Fruit fly (Drosophila melanogaster) whole organism, embryonic: ENCODE data around the gene CG9992.

ENCODE experiments used
- BEAF-32 ChIP-seq: fragments of 200-800 bp; sonication (Bioruptor generic); optimal IDR thresholded peaks from 3 replicates; lab custom pipeline; 2017; ENCODE audit warnings: missing biosample characterization, missing genetic modification characterization, mild to moderate bottlenecking, moderate library complexity, missing genetic modification reagents
- CG10366 ChIP-seq: fragments of 200-800 bp; sonication (Bioruptor generic); IDR thresholded peaks from 2 replicates; pipeline ENCODE4 v1.3.6; 2022; ENCODE audit warnings: missing biosample characterization, missing genetic modification characterization
- CG10431 ChIP-seq: fragments of 200-800 bp; sonication (Bioruptor generic); optimal IDR thresholded peaks from 3 replicates; lab custom pipeline; 2018; ENCODE audit warnings: missing biosample characterization, mild to moderate bottlenecking, missing genetic modification characterization
- CG10979 ChIP-seq: fragments of 200-800 bp; sonication (Bioruptor generic); optimal IDR thresholded peaks from 2 replicates; lab custom pipeline; 2018; ENCODE audit warnings: missing biosample characterization, mild to moderate bottlenecking, missing genetic modification characterization, moderate library complexity
- CG11695 ChIP-seq: fragments of 200-800 bp; sonication (Bioruptor generic); IDR thresholded peaks from 3 replicates; pipeline ENCODE4 v1.3.6; 2022; ENCODE audit warnings: missing biosample characterization, missing genetic modification characterization
- CG12104 ChIP-seq: fragments of 200-800 bp; sonication (Bioruptor generic); optimal IDR thresholded peaks from 3 replicates; lab custom pipeline; 2016; ENCODE audit warnings: missing biosample characterization, missing genetic modification characterization
- CG12942 ChIP-seq: fragments of 200-800 bp; sonication (Bioruptor generic); optimal IDR thresholded peaks from 3 replicates; lab custom pipeline; 2016; ENCODE audit warnings: missing biosample characterization, missing genetic modification characterization
- CG13775 ChIP-seq: fragments of 200-800 bp; sonication (Bioruptor generic); optimal IDR thresholded peaks from 3 replicates; lab custom pipeline; 2017; ENCODE audit warnings: missing biosample characterization, mild to moderate bottlenecking, missing genetic modification characterization
- CG2875 ChIP-seq: fragments of 200-800 bp; sonication (Bioruptor generic); optimal IDR thresholded peaks from 2 replicates; lab custom pipeline; 2017; ENCODE audit warnings: missing biosample characterization, mild to moderate bottlenecking, missing genetic modification characterization, missing genetic modification reagents
- CG33557 ChIP-seq: fragments of 200-800 bp; sonication (Bioruptor generic); optimal IDR thresholded peaks from 2 replicates; lab custom pipeline; 2019; ENCODE audit warnings: missing biosample characterization, mild to moderate bottlenecking, missing genetic modification characterization, moderate library complexity
- CG34422 ChIP-seq: fragments of 200-800 bp; sonication (Bioruptor generic); IDR thresholded peaks from 3 replicates; pipeline ENCODE4 v1.3.6; 2022; ENCODE audit warnings: missing biosample characterization, missing genetic modification characterization
- CG5953 ChIP-seq: fragments of 200-800 bp; sonication (Bioruptor generic); IDR thresholded peaks from 2 replicates; pipeline ENCODE4 v1.3.6; 2022; ENCODE audit warnings: missing biosample characterization, missing genetic modification characterization
- CG6175 ChIP-seq: fragments of 200-800 bp; sonication (Bioruptor generic); IDR thresholded peaks from 3 replicates; pipeline ENCODE4 v1.3.6; 2022; ENCODE audit warnings: missing biosample characterization, missing genetic modification characterization
- CG7357 ChIP-seq: fragments of 200-800 bp; sonication (Bioruptor generic); IDR thresholded peaks from 3 replicates; pipeline ENCODE4 v1.3.6; 2022; ENCODE audit warnings: missing biosample characterization, missing genetic modification characterization
- CG7987 ChIP-seq: fragments of 200-800 bp; sonication (Bioruptor generic); optimal IDR thresholded peaks from 2 replicates; lab custom pipeline; 2018; ENCODE audit warnings: missing biosample characterization, mild to moderate bottlenecking, missing genetic modification characterization, moderate library complexity
- CG8089 ChIP-seq: fragments of 200-800 bp; sonication (Bioruptor generic); optimal IDR thresholded peaks from 3 replicates; lab custom pipeline; 2016; ENCODE audit warnings: missing biosample characterization, missing genetic modification characterization
- CG9817 ChIP-seq: fragments of 200-800 bp; sonication (Bioruptor generic); optimal IDR thresholded peaks from 2 replicates; lab custom pipeline; 2018; ENCODE audit warnings: missing biosample characterization, mild to moderate bottlenecking, missing genetic modification characterization, moderate library complexity
- Dbx ChIP-seq: fragments of 200-800 bp; sonication (Bioruptor generic); IDR thresholded peaks from 3 replicates; pipeline ENCODE4 v1.3.6; 2022; ENCODE audit warnings: missing biosample characterization, missing genetic modification characterization
- Doc3 ChIP-seq: fragments of 200-800 bp; sonication (Bioruptor generic); IDR thresholded peaks from 3 replicates; pipeline ENCODE4 v1.3.6; 2022; ENCODE audit warnings: missing biosample characterization, missing genetic modification characterization; ENCODE audit not compliant: partially characterized antibody
- Eip74EF ChIP-seq, 2 experiments: fragments of 200-800 bp in 1 of 2; fragments of >200 bp in 1 of 2; sonication (Bioruptor generic) in 1 of 2; optimal IDR thresholded peaks; 2 replicates each; lab custom pipeline; 2017 to 2019; ENCODE audit warnings: missing biosample characterization in 2 of 2, missing genetic modification characterization in 2 of 2, mild to moderate bottlenecking in 1 of 2, moderate library complexity in 1 of 2
- Fer3 ChIP-seq: fragments of 200-800 bp; sonication (Bioruptor generic); optimal IDR thresholded peaks from 2 replicates; lab custom pipeline; 2018; ENCODE audit warnings: missing biosample characterization, mild to moderate bottlenecking, missing genetic modification characterization, moderate library complexity
- Hr39 ChIP-seq: fragments of >200 bp; optimal IDR thresholded peaks from 2 replicates; lab custom pipeline; 2017
- Hr78 ChIP-seq, 2 experiments: fragments of 200-800 bp in 1 of 2; fragments of >200 bp in 1 of 2; sonication (Bioruptor generic) in 1 of 2; optimal IDR thresholded peaks; 2 replicates each; lab custom pipeline; 2017 to 2019; ENCODE audit warnings: missing biosample characterization in 2 of 2, missing genetic modification characterization in 2 of 2, mild to moderate bottlenecking in 1 of 2, moderate library complexity in 1 of 2
- Mes4 ChIP-seq: fragments of 200-800 bp; sonication (Bioruptor generic); optimal IDR thresholded peaks from 2 replicates; lab custom pipeline; 2016; ENCODE audit warnings: missing biosample characterization, missing genetic modification characterization
- Opbp ChIP-seq: fragments of 200-800 bp; sonication (Bioruptor generic); IDR thresholded peaks from 3 replicates; pipeline ENCODE4 v1.3.6; 2022; ENCODE audit warnings: missing biosample characterization, missing genetic modification characterization; ENCODE audit not compliant: partially characterized antibody
- Optix ChIP-seq: fragments of 200-800 bp; sonication (Bioruptor generic); IDR thresholded peaks from 3 replicates; pipeline ENCODE4 v1.3.6; 2022; ENCODE audit warnings: missing biosample characterization, missing genetic modification characterization
- Ravus ChIP-seq: fragments of 200-800 bp; sonication (Bioruptor generic); IDR thresholded peaks from 2 replicates; pipeline ENCODE4 v1.3.6; 2022; ENCODE audit warnings: missing biosample characterization, missing genetic modification characterization
- Six4 ChIP-seq: fragments of 200-800 bp; sonication (Bioruptor generic); optimal IDR thresholded peaks from 2 replicates; lab custom pipeline; 2016; ENCODE audit warnings: missing biosample characterization, missing genetic modification characterization
- Sox100B ChIP-seq: fragments of 200-800 bp; sonication (Bioruptor generic); optimal IDR thresholded peaks from 3 replicates; lab custom pipeline; 2018; ENCODE audit warnings: missing biosample characterization, mild to moderate bottlenecking, missing genetic modification characterization
- Spps ChIP-seq: fragments of 200-800 bp; sonication (Bioruptor generic); optimal IDR thresholded peaks from 2 replicates; lab custom pipeline; 2018; ENCODE audit warnings: missing biosample characterization, mild to moderate bottlenecking, missing genetic modification characterization
- Xbp1 ChIP-seq: fragments of 200-800 bp; sonication (Bioruptor generic); optimal IDR thresholded peaks from 3 replicates; lab custom pipeline; 2016; ENCODE audit warnings: missing biosample characterization, mild to moderate bottlenecking, missing genetic modification characterization
- ab ChIP-seq: fragments of 200-800 bp; sonication (Bioruptor generic); optimal IDR thresholded peaks from 2 replicates; lab custom pipeline; 2016; ENCODE audit warnings: missing biosample characterization, missing genetic modification characterization
- ap ChIP-seq: fragments of 200-800 bp; sonication (Bioruptor generic); IDR thresholded peaks from 2 replicates; pipeline ENCODE4 v1.3.6; 2022; ENCODE audit warnings: missing biosample characterization, missing genetic modification characterization
- ara ChIP-seq: fragments of 200-800 bp; sonication (Bioruptor generic); IDR thresholded peaks from 2 replicates; pipeline ENCODE4 v1.3.6; 2022; ENCODE audit warnings: missing biosample characterization, missing genetic modification characterization
- bowl ChIP-seq: fragments of 200-800 bp; sonication (Bioruptor generic); IDR thresholded peaks from 2 replicates; pipeline ENCODE4 v1.3.6; 2022; ENCODE audit warnings: missing biosample characterization, missing genetic modification characterization
- chinmo ChIP-seq: fragments of 200-800 bp; sonication (Bioruptor generic); IDR thresholded peaks from 4 replicates; pipeline ENCODE4 v1.3.6; 2022; ENCODE audit warnings: missing biosample characterization, missing genetic modification characterization; ENCODE audit not compliant: partially characterized antibody
- chm ChIP-seq: fragments of 200-800 bp; sonication (Bioruptor generic); IDR thresholded peaks from 2 replicates; pipeline ENCODE4 v1.3.6; 2022; ENCODE audit warnings: missing biosample characterization, missing genetic modification characterization
- fd102C ChIP-seq: fragments of 200-800 bp; sonication (Bioruptor generic); optimal IDR thresholded peaks from 2 replicates; lab custom pipeline; 2018; ENCODE audit warnings: missing biosample characterization, mild to moderate bottlenecking, missing genetic modification characterization, moderate library complexity
- fd64A ChIP-seq: fragments of 200-800 bp; sonication (Bioruptor generic); optimal IDR thresholded peaks from 3 replicates; lab custom pipeline; 2018; ENCODE audit warnings: missing biosample characterization, mild to moderate bottlenecking, missing genetic modification characterization
- kni ChIP-seq: fragments of 200-800 bp; sonication (Bioruptor generic); optimal IDR thresholded peaks from 3 replicates; lab custom pipeline; 2017; ENCODE audit warnings: mild to moderate bottlenecking, missing biosample characterization, missing genetic modification reagents, missing genetic modification characterization
- nerfin-2 ChIP-seq: fragments of 200-800 bp; sonication (Bioruptor generic); IDR thresholded peaks from 2 replicates; pipeline ENCODE4 v1.3.6; 2022; ENCODE audit warnings: missing biosample characterization, missing genetic modification characterization; ENCODE audit not compliant: partially characterized antibody
- pnt ChIP-seq: fragments of 200-800 bp; sonication (Bioruptor generic); optimal IDR thresholded peaks from 3 replicates; lab custom pipeline; 2016; ENCODE audit warnings: missing biosample characterization, missing genetic modification characterization
- schlank ChIP-seq: fragments of 200-800 bp; sonication (Bioruptor generic); optimal IDR thresholded peaks from 2 replicates; lab custom pipeline; 2018; ENCODE audit warnings: missing biosample characterization, mild to moderate bottlenecking, missing genetic modification characterization
- seq ChIP-seq: fragments of 200-800 bp; sonication (Bioruptor generic); IDR thresholded peaks from 2 replicates; pipeline ENCODE4 v1.3.6; 2022; ENCODE audit warnings: missing biosample characterization, missing genetic modification characterization
- stc ChIP-seq: fragments of 200-800 bp; sonication (Bioruptor generic); IDR thresholded peaks from 2 replicates; pipeline ENCODE4 v1.3.6; 2022; ENCODE audit warnings: missing biosample characterization, missing genetic modification characterization
- trem ChIP-seq: fragments of 200-800 bp; optimal IDR thresholded peaks from 3 replicates; lab custom pipeline; 2019; ENCODE audit warnings: missing biosample characterization, mild to moderate bottlenecking, missing genetic modification characterization, moderate library complexity
- tx ChIP-seq: fragments of 200-800 bp; sonication (Bioruptor generic); optimal IDR thresholded peaks from 2 replicates; lab custom pipeline; 2016; ENCODE audit warnings: missing biosample characterization, missing genetic modification characterization
- vnd ChIP-seq: fragments of 200-800 bp; sonication (Bioruptor generic); IDR thresholded peaks from 3 replicates; pipeline ENCODE4 v1.3.6; 2022; ENCODE audit warnings: missing biosample characterization, missing genetic modification characterization; ENCODE audit not compliant: partially characterized antibody
- zf30C ChIP-seq: fragments of 200-800 bp; sonication (Bioruptor generic); optimal IDR thresholded peaks from 3 replicates; lab custom pipeline; 2018; ENCODE audit warnings: missing biosample characterization, mild to moderate bottlenecking, missing genetic modification characterization

The CG9992 gene

DNA sequence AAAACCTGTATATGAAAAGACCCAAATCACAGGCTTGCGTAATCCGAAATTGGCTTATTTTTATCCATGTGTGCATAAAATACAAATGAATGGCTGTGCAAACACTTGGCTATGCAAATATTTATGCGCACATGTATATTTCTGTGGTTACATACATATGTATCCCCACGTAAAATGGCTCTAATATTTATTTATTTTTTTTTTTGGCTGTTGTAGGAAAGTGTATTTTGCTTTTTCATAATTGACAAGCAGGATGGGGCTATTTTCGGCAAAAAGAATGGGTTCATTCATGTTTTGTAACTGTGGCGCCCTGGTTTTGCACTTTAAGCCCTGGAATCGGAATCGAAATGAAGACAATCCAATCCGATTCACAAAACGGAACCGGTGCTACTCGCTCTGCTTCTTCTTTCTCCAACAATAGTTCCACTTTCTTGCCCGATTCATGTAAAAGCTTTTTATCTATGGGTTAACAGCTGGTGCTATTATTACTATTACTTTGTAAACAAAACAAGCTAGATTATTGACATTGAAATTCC lies 49.5 kb downstream of the CG9992 start (continued):
- TF ChIP-seq Dbx (GFP tag; lab: Robert Waterston, UW) (peak; percentile 78), chinmo (GFP tag; lab: Robert Waterston, UW) (0 out of 4 replicates have a peak, but pooled peaks have one; percentile 40), Xbp1 (GFP tag; lab: Kevin White, UChicago) (peak; percentile 79), stc (GFP tag; lab: Robert Waterston, UW) (peak; percentile 83), Hr39 (lab: Kevin White, UChicago) (no peak), CG12104 (GFP tag; lab: Kevin White, UChicago) (peak; percentile 73), pnt (GFP tag; lab: Kevin White, UChicago) (peak; percentile 43), chm (GFP tag; lab: Robert Waterston, UW) (peak; percentile 70; the same call in 1 of the 2 replicates), fd64A (no peak), tx (GFP tag; lab: Kevin White, UChicago) (no peak), CG33557 (GFP tag; lab: Kevin White, UChicago) (peak; percentile 35), nerfin-2 (no peak), CG34422 (GFP tag; lab: Robert Waterston, UW) (peak; percentile 84), Sox100B (peak; percentile 47), ab (GFP tag; lab: Kevin White, UChicago) (peak; percentile 19), CG2875 (GFP tag; lab: Kevin White, UChicago) (peak; percentile 59), CG10979 (peak; percentile 21), CG6175 (GFP tag; lab: Robert Waterston, UW) (peak; percentile 41; the same call in 1 of the 3 replicates), CG11695 (GFP tag; lab: Robert Waterston, UW) (peak; percentile 76; the same call in 2 of the 3 replicates), ara (GFP tag; lab: Robert Waterston, UW) (peak; percentile 71), CG7987 (peak; percentile 38), CG8089 (GFP tag; lab: Kevin White, UChicago) (peak; percentile 49), Eip74EF (GFP tag; optimal IDR thresholded peaks at IDR 0.05; lab: Kevin White, UChicago) (peak in 1 of 2 experiments; percentile 14), vnd (GFP tag; lab: Robert Waterston, UW) (no peak), Spps (tag; lab: Kevin White, UChicago) (no peak), Hr78 (GFP tag; optimal IDR thresholded peaks at IDR 0.05; lab: Kevin White, UChicago) (no peak), Doc3 (GFP tag; lab: Robert Waterston, UW) (no peak), CG10366 (peak; percentile 62), zf30C (GFP tag; lab: Kevin White, UChicago) (no peak), CG10431 (GFP tag; lab: Kevin White, UChicago) (peak; percentile 0), trem (tag; lab: Kevin White, UChicago) (peak; percentile 31), BEAF-32 (GFP tag; lab: Kevin White, UChicago) (peak; percentile 6), CG13775 (GFP tag; lab: Kevin White, UChicago) (peak; percentile 74), CG12942 (GFP tag; lab: Kevin White, UChicago) (peak; percentile 46), CG5953 (GFP tag; lab: Robert Waterston, UW) (peak; percentile 64), Fer3 (tag; lab: Kevin White, UChicago) (peak; percentile 64), Ravus (GFP tag; lab: Robert Waterston, UW) (peak; percentile 49; the same call in 1 of the 2 replicates), Opbp (GFP tag; lab: Robert Waterston, UW) (no peak), Mes4 (GFP tag; lab: Kevin White, UChicago) (peak; percentile 49), kni (peak; percentile 49), fd102C (GFP tag; lab: Kevin White, UChicago) (no peak), Optix (GFP tag; lab: Robert Waterston, UW) (peak; percentile 62; the same call in 1 of the 3 replicates), seq (GFP tag; lab: Robert Waterston, UW) (peak; percentile 78), CG7357 (GFP tag; lab: Robert Waterston, UW) (peak; percentile 55; the same call in 1 of the 3 replicates), CG9817 (no peak), Six4 (GFP tag; lab: Kevin White, UChicago) (peak; percentile 46), bowl (0 out of 2 replicates have a peak, but pooled peaks have one; percentile 46), ap (GFP tag; lab: Robert Waterston, UW) (peak; percentile 63), schlank (peak; percentile 64)
